Worm (Caenorhabditis elegans): ENCODE results near the gene B0432.1.
A peak's percentile ranks its signal among the peaks of the same experiment; 100 is the strongest.

DNA sequence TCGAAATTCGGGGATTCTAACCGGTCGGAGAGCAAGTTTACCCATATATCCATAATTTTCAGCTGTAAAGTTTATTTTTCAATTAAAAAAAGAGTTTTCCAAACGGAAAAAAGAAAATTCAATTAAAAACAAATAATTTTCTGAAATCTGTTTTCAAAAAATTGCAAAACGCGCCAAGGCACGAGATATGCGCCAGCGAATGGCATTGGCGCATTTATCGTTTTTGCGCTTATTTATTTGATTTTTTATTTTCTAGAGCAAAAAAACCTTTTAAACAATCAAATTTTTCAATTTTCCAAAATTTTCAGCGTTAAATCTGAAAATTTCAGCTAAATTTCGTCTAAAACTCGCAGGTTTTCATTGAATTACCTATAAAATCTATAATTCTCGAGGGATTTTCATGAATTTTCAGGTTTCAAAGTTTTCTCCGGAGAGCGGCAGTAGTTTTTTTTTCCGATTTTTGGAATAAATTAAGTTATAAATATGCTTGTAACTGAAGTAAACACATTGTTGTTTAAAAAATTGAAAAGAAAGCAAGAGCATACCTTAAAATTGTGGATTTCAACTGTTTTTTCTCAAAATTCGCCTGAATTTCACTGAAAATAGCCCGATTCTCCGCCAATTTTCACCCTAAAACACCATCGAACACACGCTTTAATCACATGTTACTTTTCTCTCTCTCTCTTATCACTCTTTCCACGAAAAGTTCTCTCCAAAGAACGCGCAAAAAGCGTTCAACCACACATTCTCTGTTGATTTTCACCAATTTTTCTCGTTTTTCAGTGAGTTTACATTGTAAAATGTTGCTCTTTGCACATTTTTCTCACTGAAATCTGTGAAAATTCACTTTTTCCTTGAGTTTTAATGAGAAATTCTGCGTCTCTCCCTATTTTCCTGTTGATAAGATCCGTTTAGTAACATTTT lies 11.3 kb upstream of the B0432.1 start, which contains the start of gene B0432.10:
- no peak for TF ChIP-seq F10E7.11 (tag; optimal IDR thresholded peaks at IDR 0.05)
- TF ChIP-seq ceh-79 (tag; optimal IDR thresholded peaks at IDR 0.05): no peak
- TF ChIP-seq ceh-40 (GFP tag; IDR thresholded peaks at IDR 0.05): no peak
- TF ChIP-seq unc-62 (GFP tag; optimal IDR thresholded peaks at IDR 0.05): no peak
- TF ChIP-seq F33H1.4 (GFP tag; IDR thresholded peaks at IDR 0.05): no peak
- no peak for TF ChIP-seq egrh-3 (GFP tag; IDR thresholded peaks at IDR 0.05)
- no peak for TF ChIP-seq ztf-25 (GFP tag; IDR thresholded peaks at IDR 0.05)
- 0 out of 2 replicates have a peak, but pooled peaks have one; percentile 14 for TF ChIP-seq ceh-100 (GFP tag; IDR thresholded peaks at IDR 0.05)
- no peak for TF ChIP-seq nfya-1 (tag; optimal IDR thresholded peaks at IDR 0.05; ENCODE audit: borderline replicate concordance, insufficient read depth)
- TF ChIP-seq dpl-1 (GFP tag; optimal IDR thresholded peaks at IDR 0.05): peak; percentile 86
- TF ChIP-seq ama-1 (optimal IDR thresholded peaks at IDR 0.05): no peak
- no peak for TF ChIP-seq ama-1 (GFP tag; optimal IDR thresholded peaks at IDR 0.05)
- peak; percentile 46; the same call in 1 of the 2 replicates for TF ChIP-seq pbrm-1 (GFP tag; IDR thresholded peaks at IDR 0.05)
- TF ChIP-seq fkh-3 (tag; optimal IDR thresholded peaks at IDR 0.05): no peak
